Worm (Caenorhabditis elegans) whole organism, L3 larva: ENCODE data around the gene C06E2.5.

Experiments
- aly-2 ChIP-seq: fragments of 150-350 bp; optimal IDR thresholded peaks from 2 replicates; lab custom pipeline; 2014; ENCODE audit warnings: missing biosample characterization, missing genetic modification characterization
- nhr-23 ChIP-seq: fragments of 150-350 bp; optimal IDR thresholded peaks from 2 replicates; lab custom pipeline; 2014; ENCODE audit warnings: missing biosample characterization, missing genetic modification reagents, missing genetic modification characterization
- nhr-28 ChIP-seq: fragments of 150-350 bp; optimal IDR thresholded peaks from 2 replicates; lab custom pipeline; 2014; ENCODE audit warnings: missing biosample characterization, missing genetic modification characterization
- nhr-76 ChIP-seq: fragments of 150-350 bp; sonication (generic microtip); optimal IDR thresholded peaks from 5 replicates; lab custom pipeline; 2014; ENCODE audit warnings: missing biosample characterization, missing genetic modification characterization
- snpc-4 ChIP-seq: fragments of 150-350 bp; optimal IDR thresholded peaks from 2 replicates; lab custom pipeline; 2014; ENCODE audit warnings: missing biosample characterization, missing genetic modification characterization
- unc-62 ChIP-seq: fragments of 150-350 bp; sonication (generic microtip); optimal IDR thresholded peaks from 4 replicates; lab custom pipeline; 2014; ENCODE audit warnings: missing biosample characterization, missing genetic modification reagents, missing genetic modification characterization

- TF ChIP-seq nhr-28 = no peak
- no peak for TF ChIP-seq aly-2
- no peak for TF ChIP-seq snpc-4 (tag; lab: Kevin White, UChicago)
- TF ChIP-seq unc-62 (GFP tag; lab: Kevin White, UChicago) = no peak
- TF ChIP-seq nhr-23 (tag; lab: Kevin White, UChicago) = no peak
- no peak for TF ChIP-seq nhr-76 (tag; lab: Kevin White, UChicago)
Observed at ce11 chrX:8877162-8877561, 19.4 kb upstream of the C06E2.5 start.
